Fruit fly (Drosophila melanogaster): ENCODE measurements around the gene grass.

DNA sequence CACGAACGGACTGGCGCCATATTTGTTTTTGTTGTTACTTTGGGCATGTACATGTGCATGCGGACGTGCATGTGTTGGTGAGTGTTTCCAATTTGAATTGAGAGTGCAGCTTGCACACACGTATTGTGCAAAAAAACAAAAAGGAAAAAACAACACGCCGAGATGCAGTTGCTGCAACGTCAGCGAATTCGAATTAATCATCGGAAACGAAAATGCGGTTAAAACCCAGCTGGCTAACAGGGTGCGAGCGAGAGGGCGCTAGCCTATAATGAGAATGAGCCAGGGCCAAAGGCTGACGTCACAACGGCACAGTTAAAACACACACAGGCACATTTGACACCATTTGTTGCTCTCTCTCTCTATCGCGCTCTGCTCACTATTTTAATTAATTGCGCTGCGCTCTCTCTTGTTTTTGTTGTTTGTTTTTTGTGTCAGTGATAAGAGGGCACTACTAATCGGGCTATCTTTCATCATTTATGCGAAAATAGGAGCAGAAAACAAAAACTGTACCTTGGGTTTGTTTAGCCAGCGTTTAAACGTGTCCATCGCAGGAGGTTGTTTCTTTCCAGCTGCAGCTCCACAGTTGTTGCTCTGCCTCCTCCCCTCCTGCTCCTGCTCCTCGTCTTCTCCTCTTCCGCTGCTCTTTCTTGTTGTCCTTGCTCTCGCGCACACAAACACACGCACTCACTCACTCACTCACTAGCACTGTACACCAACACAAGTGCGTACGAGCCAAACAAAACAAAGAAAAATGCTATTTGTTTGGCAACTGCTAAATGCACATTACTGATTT, 7.7 kb upstream of the grass start:
- TF ChIP-seq Sin3A (optimal IDR thresholded peaks at IDR 0.05) (no peak), psq (optimal IDR thresholded peaks at IDR 0.05) (no peak), ttk (optimal IDR thresholded peaks at IDR 0.05) (no peak)
